Worm (Caenorhabditis elegans) whole organism, early embryonic: ENCODE data around the gene Y54F10BM.20.

Experiments used
- ama-1 ChIP-seq: fragments of 150-350 bp; optimal IDR thresholded peaks from 2 replicates; lab custom pipeline; 2014
- pes-1 ChIP-seq: fragments of 200-800 bp; sonication (Bioruptor generic); IDR thresholded peaks from 2 replicates; pipeline ENCODE4 v1.3.6; 2022; ENCODE audit warnings: missing genetic modification reagents, missing genetic modification characterization, missing compliant biosample characterization

DNA sequence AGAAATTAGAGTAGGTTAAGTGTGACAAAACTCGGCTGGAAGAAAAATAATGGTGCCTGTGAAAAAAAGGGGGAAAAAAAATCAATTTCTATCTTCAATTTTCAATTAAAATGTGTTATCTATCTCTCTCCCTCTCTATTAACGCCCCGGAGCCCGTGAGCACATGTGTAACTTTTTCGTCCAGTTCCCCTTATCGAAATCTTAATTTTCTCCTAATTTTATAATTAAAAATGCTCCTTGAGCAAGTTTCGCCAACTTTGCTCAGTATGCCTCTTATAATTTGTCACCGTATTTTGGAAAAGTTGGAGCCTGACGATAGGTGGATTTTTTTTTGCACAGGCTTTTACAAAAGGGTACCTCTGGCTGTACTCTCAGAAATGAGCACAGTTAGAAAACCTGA lies at the start of gene Y54F10BM.20, which contains the start of gene fbxa-1:
- TF ChIP-seq ama-1 (lab: Kevin White, UChicago): no peak
- TF ChIP-seq pes-1 (GFP tag; lab: Robert Waterston, UW): no peak
